Fruit fly (Drosophila melanogaster) whole organism, embryonic: ENCODE results near the gene MFS18.

Experiments
- CG1233 ChIP-seq: fragments of 200-800 bp; sonication (Bioruptor generic); optimal IDR thresholded peaks from 4 replicates; lab custom pipeline; 2018; ENCODE audit warnings: missing biosample characterization, mild to moderate bottlenecking, missing genetic modification characterization
- CG13296 ChIP-seq: fragments of 200-800 bp; sonication (Bioruptor generic); optimal IDR thresholded peaks from 3 replicates; lab custom pipeline; 2018; ENCODE audit warnings: missing biosample characterization, mild to moderate bottlenecking, missing genetic modification characterization
- E2f2 ChIP-seq: fragments of 200-800 bp; sonication (Bioruptor generic); IDR thresholded peaks from 2 replicates; pipeline ENCODE4 v1.3.6; 2022; ENCODE audit warnings: missing biosample characterization, missing genetic modification characterization
- sim ChIP-seq: fragments of 200-800 bp; sonication (Bioruptor generic); IDR thresholded peaks from 2 replicates; pipeline ENCODE4 v1.3.6; 2022; ENCODE audit warnings: missing biosample characterization, missing genetic modification characterization

- TF ChIP-seq sim (GFP tag; lab: Robert Waterston, UW): peak; percentile 56; the same call in 1 of the 2 replicates
- peak; percentile 68 for TF ChIP-seq E2f2
- peak; percentile 86 for TF ChIP-seq CG13296 (GFP tag; lab: Kevin White, UChicago)
- peak; percentile 78 for TF ChIP-seq CG1233 (GFP tag; lab: Kevin White, UChicago)
Observed at dm6 chr2L:4458119-4459056, 10.0 kb upstream of the MFS18 start, which contains the start of gene RpL27A.
